Worm (Caenorhabditis elegans): ENCODE measurements around the gene C07E3.4.

Gene C07E3.4

DNA sequence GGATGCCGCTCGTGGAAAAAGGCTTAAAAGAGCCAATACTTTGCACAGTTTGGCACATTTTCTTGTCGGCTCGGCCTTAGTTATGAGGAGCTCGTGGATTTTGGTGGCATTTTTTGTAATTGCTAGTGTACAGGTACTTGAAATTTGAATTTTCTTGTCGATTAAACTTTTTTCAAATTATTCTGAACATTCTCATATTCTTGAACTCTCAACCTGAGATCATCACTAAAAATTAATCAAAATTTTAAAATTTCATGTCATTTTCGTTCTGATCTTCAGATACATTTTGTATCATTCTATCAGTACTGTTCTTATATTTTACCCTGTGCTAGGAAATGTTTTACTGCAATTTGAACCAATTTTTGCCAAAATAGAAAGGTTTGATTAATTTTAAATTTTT lies 39.2 kb upstream of the C07E3.4 start, which contains the start of gene idpp-4:
TSS of gene idpp-4 (plus strand) at position 51 of the 400 bp plus-strand sequence.
- TF ChIP-seq unc-55 (GFP tag; optimal IDR thresholded peaks at IDR 0.05) (no peak), ama-1 (optimal IDR thresholded peaks at IDR 0.05) (no peak), nhr-6 (tag; optimal IDR thresholded peaks at IDR 0.05) (no peak), ceh-82 (tag; optimal IDR thresholded peaks at IDR 0.05) (no peak), R02D3.7 (tag; optimal IDR thresholded peaks at IDR 0.05) (no peak), sma-9 (GFP tag; optimal IDR thresholded peaks at IDR 0.05) (no peak), sma-9 (tag; optimal IDR thresholded peaks at IDR 0.05) (no peak), nhr-10 (tag; optimal IDR thresholded peaks at IDR 0.05) (no peak), unc-39 (tag; optimal IDR thresholded peaks at IDR 0.05) (no peak), zag-1 (tag; optimal IDR thresholded peaks at IDR 0.05) (no peak), lin-39 (tag; optimal IDR thresholded peaks at IDR 0.05) (no peak), sem-4 (tag; optimal IDR thresholded peaks at IDR 0.05) (no peak)

- TF ChIP-seq dmd-4 (tag; optimal IDR thresholded peaks at IDR 0.05) = no peak
- no peak for TF ChIP-seq sem-4 (tag; optimal IDR thresholded peaks at IDR 0.05)
- TF ChIP-seq mdl-1 (tag; optimal IDR thresholded peaks at IDR 0.05) = no peak
- no peak for TF ChIP-seq nhr-25 (tag; optimal IDR thresholded peaks at IDR 0.05)
- no peak for TF ChIP-seq peb-1 (tag; optimal IDR thresholded peaks at IDR 0.05)
- no peak for TF ChIP-seq alr-1 (tag; optimal IDR thresholded peaks at IDR 0.05)
- TF ChIP-seq nhr-12 (tag; optimal IDR thresholded peaks at IDR 0.05) = no peak
- no peak for TF ChIP-seq gmeb-1 (tag; optimal IDR thresholded peaks at IDR 0.05)
- no peak for TF ChIP-seq nhr-11 (tag; optimal IDR thresholded peaks at IDR 0.05)
- no peak for TF ChIP-seq unc-55 (GFP tag; optimal IDR thresholded peaks at IDR 0.05)
- TF ChIP-seq nhr-237 (tag; optimal IDR thresholded peaks at IDR 0.05) = no peak
- TF ChIP-seq egl-27 (tag; optimal IDR thresholded peaks at IDR 0.05) = no peak
- no peak for TF ChIP-seq F13H6.1 (tag; optimal IDR thresholded peaks at IDR 0.05)
Measured at ce11 chrII:10325615-10326232, 34.9 kb upstream of the C07E3.4 start, which contains the start of gene appg-1. appg-1 (plus strand) TSS chrII:10326041.

- no peak for TF ChIP-seq unc-55 (GFP tag; optimal IDR thresholded peaks at IDR 0.05)
- TF ChIP-seq mbf-1 (tag; optimal IDR thresholded peaks at IDR 0.05) = no peak
- no peak for TF ChIP-seq lin-13 (GFP tag; optimal IDR thresholded peaks at IDR 0.05)
- TF ChIP-seq nhr-6 (tag; optimal IDR thresholded peaks at IDR 0.05) = no peak
- TF ChIP-seq F13H6.1 (tag; optimal IDR thresholded peaks at IDR 0.05) = no peak
- no peak for TF ChIP-seq ceh-82 (tag; optimal IDR thresholded peaks at IDR 0.05)
Measured at ce11 chrII:10329754-10330153, 30.8 kb upstream of the C07E3.4 start.

DNA sequence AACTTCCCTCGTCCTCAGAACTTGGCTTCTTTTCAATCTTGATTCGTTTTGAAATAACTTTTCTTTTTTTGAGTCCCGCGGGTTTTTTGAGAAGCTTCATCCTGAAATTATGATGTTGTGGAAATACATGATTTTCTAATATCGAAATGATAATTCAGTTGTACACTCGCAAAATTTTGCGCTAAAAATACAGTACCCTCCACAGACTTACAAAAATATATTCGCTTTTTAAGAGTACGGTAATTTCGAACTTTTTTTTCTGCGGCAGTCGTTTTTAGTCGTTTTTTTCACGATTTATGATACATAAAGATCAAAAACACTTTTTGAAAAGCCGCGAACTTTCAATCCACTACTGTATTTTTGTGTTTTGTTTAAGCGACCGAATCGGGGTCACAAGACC lies 15.6 kb upstream of the C07E3.4 start, which contains the start of gene pro-2:
TSS of gene pro-2 (minus strand) at position 101 of the 400 bp plus-strand sequence.
- no peak for TF ChIP-seq mbf-1 (tag; optimal IDR thresholded peaks at IDR 0.05)
- no peak for TF ChIP-seq ztf-4 (tag; optimal IDR thresholded peaks at IDR 0.05)
- TF ChIP-seq elt-1 (tag; optimal IDR thresholded peaks at IDR 0.05) = no peak
- no peak for TF ChIP-seq lin-11 (tag; optimal IDR thresholded peaks at IDR 0.05)
- TF ChIP-seq mab-5 (tag; optimal IDR thresholded peaks at IDR 0.05) = no peak

DNA sequence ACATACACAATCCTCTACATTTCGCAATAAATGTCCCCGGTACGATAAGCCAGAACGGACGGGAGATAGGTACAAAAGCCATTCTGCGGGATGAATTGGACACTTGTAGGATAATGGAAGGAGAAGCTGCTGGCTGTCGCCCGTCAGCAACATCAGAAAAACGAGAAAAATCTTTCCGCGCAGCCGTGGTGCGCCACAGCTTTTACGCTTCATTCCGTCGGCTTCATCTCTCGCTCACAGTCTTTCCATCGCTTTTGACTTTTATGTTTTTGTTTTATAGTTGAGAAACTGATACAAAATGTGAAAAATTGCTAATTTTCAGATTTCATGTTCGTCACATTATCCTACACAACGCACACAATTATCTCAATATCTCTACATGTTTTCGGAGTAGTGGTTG lies 14.5 kb upstream of the C07E3.4 start, which contains the start of gene C07E3.10:
TSS of gene C07E3.10 (plus strand) at position 301 of the 400 bp plus-strand sequence.
- TF ChIP-seq fos-1 (tag; optimal IDR thresholded peaks at IDR 0.05) (no peak), ztf-4 (tag; optimal IDR thresholded peaks at IDR 0.05) (no peak), peb-1 (tag; optimal IDR thresholded peaks at IDR 0.05) (no peak), mbf-1 (tag; optimal IDR thresholded peaks at IDR 0.05) (no peak), sma-3 (GFP tag; optimal IDR thresholded peaks at IDR 0.05) (no peak), crh-2 (tag; optimal IDR thresholded peaks at IDR 0.05) (no peak)

DNA sequence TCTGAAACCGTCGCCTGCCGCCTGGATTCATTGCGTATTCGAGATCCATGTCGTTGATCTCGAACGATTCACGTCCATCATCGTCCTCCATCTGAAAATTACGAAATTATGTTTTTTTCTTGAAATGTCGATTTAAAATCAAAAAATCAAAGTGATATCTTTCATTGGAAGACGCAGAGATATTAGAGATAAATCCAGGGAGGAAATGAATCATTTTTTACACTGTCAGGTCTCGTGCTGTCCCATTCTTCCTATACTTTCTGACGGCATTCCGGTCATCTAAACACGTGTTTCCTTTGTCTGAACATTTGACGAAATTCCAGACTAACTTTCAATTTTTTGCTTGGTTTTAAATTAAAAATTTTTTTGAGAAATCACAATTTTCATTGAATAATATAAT lies 10.7 kb upstream of the C07E3.4 start, which contains the start of gene stip-1:
TSS of gene stip-1 (minus strand) at position 98 of the 400 bp plus-strand sequence.
- TF ChIP-seq nhr-6 (tag; optimal IDR thresholded peaks at IDR 0.05) (no peak), skn-1 (tag; optimal IDR thresholded peaks at IDR 0.05) (no peak), nhr-77 (tag; optimal IDR thresholded peaks at IDR 0.05) (no peak), lin-39 (tag; optimal IDR thresholded peaks at IDR 0.05) (no peak), mab-5 (tag; optimal IDR thresholded peaks at IDR 0.05) (peak; percentile 24), F13H6.1 (tag; optimal IDR thresholded peaks at IDR 0.05) (no peak), sma-9 (GFP tag; optimal IDR thresholded peaks at IDR 0.05) (no peak), sma-9 (tag; optimal IDR thresholded peaks at IDR 0.05) (no peak)
